Fruit fly (Drosophila melanogaster) whole organism, embryonic: ENCODE results near the gene CG32066.
A peak's percentile ranks its signal among the peaks of the same experiment; 100 is the strongest.

Experiments used
- Atf-2 ChIP-seq: fragments of 200-800 bp; sonication (Bioruptor generic); optimal IDR thresholded peaks from 2 replicates; lab custom pipeline; 2016; ENCODE audit warnings: missing biosample characterization, missing genetic modification characterization
- CG10274 ChIP-seq: fragments of 200-800 bp; sonication (Bioruptor generic); optimal IDR thresholded peaks from 3 replicates; lab custom pipeline; 2017; ENCODE audit warnings: missing biosample characterization, mild to moderate bottlenecking, missing genetic modification characterization
- CG10543 ChIP-seq: fragments of 200-800 bp; sonication (Bioruptor generic); optimal IDR thresholded peaks from 3 replicates; lab custom pipeline; 2017; ENCODE audit warnings: missing biosample characterization, mild to moderate bottlenecking, missing genetic modification characterization, moderate library complexity
- CG10565 ChIP-seq: fragments of 200-800 bp; sonication (Bioruptor generic); optimal IDR thresholded peaks from 3 replicates; lab custom pipeline; 2016; ENCODE audit warnings: missing biosample characterization, mild to moderate bottlenecking, missing genetic modification characterization
- CG11504 ChIP-seq: fragments of 200-800 bp; sonication (Bioruptor generic); optimal IDR thresholded peaks from 3 replicates; lab custom pipeline; 2019; ENCODE audit warnings: missing biosample characterization, mild to moderate bottlenecking, missing genetic modification characterization, moderate library complexity
- CG11695 ChIP-seq: fragments of 200-800 bp; sonication (Bioruptor generic); IDR thresholded peaks from 3 replicates; pipeline ENCODE4 v1.3.6; 2022; ENCODE audit warnings: missing biosample characterization, missing genetic modification characterization
- CG14965 ChIP-seq: fragments of 200-800 bp; sonication (Bioruptor generic); optimal IDR thresholded peaks from 2 replicates; lab custom pipeline; 2016; ENCODE audit warnings: missing biosample characterization, missing genetic modification characterization, borderline replicate concordance
- CG17385 ChIP-seq: fragments of 200-800 bp; sonication (Bioruptor generic); optimal IDR thresholded peaks from 3 replicates; lab custom pipeline; 2018; ENCODE audit warnings: missing biosample characterization, mild to moderate bottlenecking, missing genetic modification characterization
- CG17802 ChIP-seq: fragments of 200-800 bp; sonication (Bioruptor generic); optimal IDR thresholded peaks from 2 replicates; lab custom pipeline; 2018; ENCODE audit warnings: missing biosample characterization, mild to moderate bottlenecking, missing genetic modification characterization, moderate library complexity
- CG17829 ChIP-seq: fragments of 200-800 bp; optimal IDR thresholded peaks from 2 replicates; lab custom pipeline; 2019; ENCODE audit warnings: missing biosample characterization, mild to moderate bottlenecking, missing genetic modification characterization, moderate library complexity
- CG2202 ChIP-seq: fragments of 200-800 bp; sonication (Bioruptor generic); optimal IDR thresholded peaks from 2 replicates; lab custom pipeline; 2018; ENCODE audit warnings: missing biosample characterization, mild to moderate bottlenecking, missing genetic modification characterization
- CG31365 ChIP-seq: fragments of 200-800 bp; sonication (Bioruptor generic); optimal IDR thresholded peaks from 2 replicates; lab custom pipeline; 2018; ENCODE audit warnings: missing biosample characterization, mild to moderate bottlenecking, missing genetic modification characterization
- CG42726 ChIP-seq: fragments of 200-800 bp; sonication (Bioruptor generic); IDR thresholded peaks from 2 replicates; pipeline ENCODE4 v1.3.6; 2022; ENCODE audit warnings: missing biosample characterization, missing genetic modification characterization; ENCODE audit not compliant: partially characterized antibody
- CG8290 ChIP-seq, 3 experiments: fragments of 200-800 bp; sonication (Bioruptor generic); optimal IDR thresholded peaks; 2 replicates each; lab custom pipeline; 2016 to 2019; ENCODE audit warnings: missing biosample characterization in 3 of 3, missing genetic modification characterization in 3 of 3, mild to moderate bottlenecking in 2 of 3, moderate library complexity in 1 of 3
- CrebB ChIP-seq: fragments of 200-800 bp; sonication (Bioruptor generic); optimal IDR thresholded peaks from 3 replicates; lab custom pipeline; 2018; ENCODE audit warnings: missing biosample characterization, mild to moderate bottlenecking, missing genetic modification characterization
- Dbx ChIP-seq: fragments of 200-800 bp; sonication (Bioruptor generic); IDR thresholded peaks from 3 replicates; pipeline ENCODE4 v1.3.6; 2022; ENCODE audit warnings: missing biosample characterization, missing genetic modification characterization
- H15 ChIP-seq: fragments of 200-800 bp; sonication (Bioruptor generic); IDR thresholded peaks from 3 replicates; pipeline ENCODE4 v1.3.6; 2022; ENCODE audit warnings: missing biosample characterization, missing genetic modification characterization
- HLH54F ChIP-seq: fragments of 200-800 bp; sonication (Bioruptor generic); optimal IDR thresholded peaks from 3 replicates; lab custom pipeline; 2016; ENCODE audit warnings: missing biosample characterization, missing genetic modification characterization
- Hsf ChIP-seq: fragments of 200-800 bp; sonication (Bioruptor generic); optimal IDR thresholded peaks from 3 replicates; lab custom pipeline; 2016; ENCODE audit warnings: missing biosample characterization, missing genetic modification characterization
- MBD-R2 ChIP-seq: fragments of 200-800 bp; sonication (Bioruptor generic); IDR thresholded peaks from 2 replicates; pipeline ENCODE4 v1.3.6; 2022; ENCODE audit warnings: missing biosample characterization, missing genetic modification characterization
- Med ChIP-seq: fragments of 200-800 bp; sonication (Bioruptor generic); peaks from one replicate; lab custom pipeline; 2016; ENCODE audit warnings: missing biosample characterization, missing genetic modification characterization, mild to moderate bottlenecking, inconsistent platforms, moderate library complexity
- NC2β ChIP-seq: fragments of 200-800 bp; sonication (Bioruptor generic); optimal IDR thresholded peaks from 2 replicates; lab custom pipeline; 2016; ENCODE audit warnings: missing biosample characterization, missing genetic modification characterization
- NfI ChIP-seq: fragments of 200-800 bp; sonication (Bioruptor generic); optimal IDR thresholded peaks from 3 replicates; lab custom pipeline; 2018; ENCODE audit warnings: missing biosample characterization, mild to moderate bottlenecking, missing genetic modification characterization, moderate library complexity
- Sox100B ChIP-seq: fragments of 200-800 bp; sonication (Bioruptor generic); optimal IDR thresholded peaks from 3 replicates; lab custom pipeline; 2018; ENCODE audit warnings: missing biosample characterization, mild to moderate bottlenecking, missing genetic modification characterization
- Spps ChIP-seq: fragments of 200-800 bp; sonication (Bioruptor generic); optimal IDR thresholded peaks from 2 replicates; lab custom pipeline; 2018; ENCODE audit warnings: missing biosample characterization, mild to moderate bottlenecking, missing genetic modification characterization
- TFAM ChIP-seq: fragments of 200-800 bp; sonication (Bioruptor generic); optimal IDR thresholded peaks from 2 replicates; lab custom pipeline; 2017; ENCODE audit warnings: missing biosample characterization, missing genetic modification characterization, inconsistent platforms
- Trl ChIP-seq, 3 experiments: fragments of >200 bp in 2 of 3; fragments of 200-800 bp in 1 of 3; sonication (Bioruptor generic) in 1 of 3; optimal IDR thresholded peaks; 2 replicates in 1 of 3; 3 replicates in 2 of 3; lab custom pipeline; 2016 to 2017; ENCODE audit warnings: missing biosample characterization in 1 of 3, missing genetic modification characterization in 1 of 3
- Usf ChIP-seq: fragments of 200-800 bp; sonication (Bioruptor generic); optimal IDR thresholded peaks from 2 replicates; lab custom pipeline; 2017; ENCODE audit warnings: missing genotype, missing biosample characterization, missing genetic modification characterization
- Vsx1 ChIP-seq: fragments of 200-800 bp; sonication (Bioruptor generic); optimal IDR thresholded peaks from 2 replicates; lab custom pipeline; 2017; ENCODE audit warnings: missing biosample characterization, mild to moderate bottlenecking, missing genetic modification characterization, missing genetic modification reagents
- Xrp1 ChIP-seq: fragments of 200-800 bp; sonication (Bioruptor generic); IDR thresholded peaks from 2 replicates; pipeline ENCODE4 v1.3.6; 2022; ENCODE audit warnings: missing biosample characterization, missing genetic modification characterization
- YL-1 ChIP-seq: fragments of 200-800 bp; sonication (Bioruptor generic); optimal IDR thresholded peaks from 3 replicates; lab custom pipeline; 2017; ENCODE audit warnings: missing biosample characterization, mild to moderate bottlenecking, missing genetic modification characterization
- abd-A ChIP-seq: fragments of 200-800 bp; sonication (Bioruptor generic); optimal IDR thresholded peaks from 3 replicates; lab custom pipeline; 2019; ENCODE audit warnings: missing biosample characterization, mild to moderate bottlenecking, missing genetic modification characterization, moderate library complexity
- ac ChIP-seq: fragments of 200-800 bp; sonication (Bioruptor generic); optimal IDR thresholded peaks from 3 replicates; lab custom pipeline; 2017; ENCODE audit warnings: missing biosample characterization, mild to moderate bottlenecking, missing genetic modification characterization
- az2 ChIP-seq: fragments of 200-800 bp; sonication (Bioruptor generic); optimal IDR thresholded peaks from 3 replicates; lab custom pipeline; 2016; ENCODE audit warnings: missing biosample characterization, missing genetic modification characterization
- bsh ChIP-seq, 2 experiments: fragments of 200-800 bp; sonication (Bioruptor generic); optimal IDR thresholded peaks; 2 replicates each; lab custom pipeline; 2017 to 2018; ENCODE audit warnings: mild to moderate bottlenecking in 2 of 2, missing biosample characterization in 2 of 2, missing genetic modification characterization in 2 of 2, moderate library complexity in 1 of 2
- emc ChIP-seq: fragments of 200-800 bp; sonication (Bioruptor generic); optimal IDR thresholded peaks from 2 replicates; lab custom pipeline; 2016; ENCODE audit warnings: missing biosample characterization, missing genetic modification characterization
- fd64A ChIP-seq: fragments of 200-800 bp; sonication (Bioruptor generic); optimal IDR thresholded peaks from 3 replicates; lab custom pipeline; 2018; ENCODE audit warnings: missing biosample characterization, mild to moderate bottlenecking, missing genetic modification characterization
- ftz-f1 ChIP-seq: fragments of 200-800 bp; sonication (Bioruptor generic); optimal IDR thresholded peaks from 2 replicates; lab custom pipeline; 2016; ENCODE audit warnings: missing biosample characterization, missing genetic modification characterization
- grn ChIP-seq: fragments of 200-800 bp; sonication (Bioruptor generic); optimal IDR thresholded peaks from 3 replicates; lab custom pipeline; 2017; ENCODE audit warnings: missing biosample characterization, missing genetic modification characterization
- her ChIP-seq: fragments of 200-800 bp; sonication (Bioruptor generic); optimal IDR thresholded peaks from 2 replicates; lab custom pipeline; 2016; ENCODE audit warnings: missing biosample characterization, missing genetic modification characterization
- oc ChIP-seq: fragments of 200-800 bp; sonication (Bioruptor generic); optimal IDR thresholded peaks from 2 replicates; lab custom pipeline; 2018; ENCODE audit warnings: missing biosample characterization, mild to moderate bottlenecking, missing genetic modification characterization, moderate library complexity
- pfk ChIP-seq: fragments of 200-800 bp; sonication (Bioruptor generic); optimal IDR thresholded peaks from 2 replicates; lab custom pipeline; 2018; ENCODE audit warnings: missing biosample characterization, mild to moderate bottlenecking, missing genetic modification characterization, moderate library complexity
- sc ChIP-seq, 3 experiments: fragments of >200 bp in 2 of 3; fragments of 200-800 bp in 1 of 3; sonication (Bioruptor generic) in 1 of 3; optimal IDR thresholded peaks; 2 replicates in 2 of 3; 3 replicates in 1 of 3; lab custom pipeline; 2017; ENCODE audit warnings: mild to moderate bottlenecking in 1 of 3, missing biosample characterization in 1 of 3, missing genetic modification characterization in 1 of 3, missing genetic modification reagents in 1 of 3
- sens ChIP-seq: fragments of 200-800 bp; sonication (Bioruptor generic); peaks from one replicate; lab custom pipeline; 2016; ENCODE audit warnings: missing biosample characterization, missing genetic modification characterization
- slp2 ChIP-seq: fragments of 200-800 bp; sonication (Bioruptor generic); optimal IDR thresholded peaks from 2 replicates; lab custom pipeline; 2016; ENCODE audit warnings: missing biosample characterization, missing genetic modification characterization
- so ChIP-seq: fragments of 200-800 bp; sonication (Bioruptor generic); IDR thresholded peaks from 3 replicates; pipeline ENCODE4 v1.3.6; 2022; ENCODE audit warnings: missing biosample characterization, missing genetic modification characterization
- tup ChIP-seq: fragments of 200-800 bp; sonication (Bioruptor generic); optimal IDR thresholded peaks from 2 replicates; lab custom pipeline; 2016; ENCODE audit warnings: missing biosample characterization, mild to moderate bottlenecking, missing genetic modification characterization, moderate library complexity
- tx ChIP-seq: fragments of 200-800 bp; sonication (Bioruptor generic); optimal IDR thresholded peaks from 2 replicates; lab custom pipeline; 2016; ENCODE audit warnings: missing biosample characterization, missing genetic modification characterization
- wdn ChIP-seq: fragments of 200-800 bp; sonication (Bioruptor generic); IDR thresholded peaks from 2 replicates; pipeline ENCODE4 v1.3.6; 2022; ENCODE audit warnings: missing biosample characterization, missing genetic modification characterization
- yki ChIP-seq: fragments of >200 bp; optimal IDR thresholded peaks from 3 replicates; lab custom pipeline; 2018
- zfh2 ChIP-seq: fragments of 200-800 bp; sonication (Bioruptor generic); optimal IDR thresholded peaks from 2 replicates; lab custom pipeline; 2016; ENCODE audit warnings: missing biosample characterization, missing genetic modification characterization

Gene CG32066

DNA sequence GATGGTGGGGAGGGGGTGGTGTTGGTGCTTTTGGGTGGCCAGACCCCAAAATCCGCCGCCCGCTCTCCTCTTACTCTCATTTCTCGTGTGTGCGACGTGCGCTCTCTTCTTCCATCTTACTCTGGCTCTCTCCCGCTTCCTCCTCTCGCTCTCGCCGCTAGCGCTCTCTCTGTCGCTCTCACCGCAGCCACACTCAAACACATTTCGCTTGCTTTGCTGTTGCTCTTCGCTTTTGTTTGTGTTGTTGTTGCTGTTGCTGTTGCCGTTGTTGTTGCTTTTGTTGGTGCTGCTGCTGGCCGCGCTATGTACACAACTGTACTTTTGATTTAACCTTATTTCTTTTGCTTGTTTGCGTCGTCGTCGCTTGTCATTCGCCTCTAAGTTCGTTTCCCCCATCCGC lies 21.0 kb upstream of the CG32066 start (continued):
- TF ChIP-seq YL-1 (GFP tag; lab: Kevin White, UChicago) (no peak), Atf-2 (GFP tag; lab: Kevin White, UChicago) (no peak), Sox100B (GFP tag; lab: Kevin White, UChicago) (no peak), NfI (GFP tag; lab: Kevin White, UChicago) (no peak), so (peak; percentile 31; the same call in 2 of the 3 replicates), CG17802 (tag; lab: Kevin White, UChicago) (no peak), zfh2 (GFP tag; lab: Kevin White, UChicago) (no peak), CG11695 (GFP tag; lab: Robert Waterston, UW) (0 out of 3 replicates have a peak, but pooled peaks have one; percentile 7), Trl (optimal IDR thresholded peaks at IDR 0.05; lab: Kevin White, UChicago) (peak; percentile 94 to 97), Trl (GFP tag; optimal IDR thresholded peaks at IDR 0.05; lab: Kevin White, UChicago) (peak; percentile 61), CG42726 (no peak), CG2202 (tag; lab: Kevin White, UChicago) (no peak), HLH54F (no peak), sc (optimal IDR thresholded peaks at IDR 0.05; lab: Kevin White, UChicago) (no peak), sc (GFP tag; optimal IDR thresholded peaks at IDR 0.05; lab: Kevin White, UChicago) (no peak), emc (no peak), grn (GFP tag; lab: Kevin White, UChicago) (no peak), oc (tag; lab: Kevin White, UChicago) (no peak), H15 (GFP tag; lab: Robert Waterston, UW) (no peak), az2 (GFP tag; lab: Kevin White, UChicago) (no peak), CG17829 (tag; lab: Kevin White, UChicago) (no peak), Spps (no peak), abd-A (tag; lab: Kevin White, UChicago) (peak; percentile 3), CG31365 (tag; lab: Kevin White, UChicago) (no peak), ftz-f1 (no peak), CG14965 (GFP tag; lab: Kevin White, UChicago) (no peak), tx (GFP tag; lab: Kevin White, UChicago) (no peak), Vsx1 (GFP tag; lab: Kevin White, UChicago) (no peak), Med (GFP tag; lab: Kevin White, UChicago) (peak; percentile 84), Hsf (no peak), her (GFP tag; lab: Kevin White, UChicago) (peak; percentile 16), MBD-R2 (no peak), ac (no peak), fd64A (GFP tag; lab: Kevin White, UChicago) (no peak), CrebB (tag; lab: Kevin White, UChicago) (peak; percentile 30), CG11504 (no peak), pfk (no peak), CG10565 (GFP tag; lab: Kevin White, UChicago) (no peak), CG10274 (GFP tag; lab: Kevin White, UChicago) (no peak), CG17385 (GFP tag; lab: Kevin White, UChicago) (peak; percentile 23), CG10543 (GFP tag; lab: Kevin White, UChicago) (no peak), slp2 (GFP tag; lab: Kevin White, UChicago) (no peak)

dm6 chr3L:10680728-10681306 lies 20.0 kb upstream of the CG32066 start:
- TF ChIP-seq Xrp1 (GFP tag; lab: Robert Waterston, UW) (peak; percentile 22; the same call in 1 of the 2 replicates), sens (peak; percentile 55), wdn (GFP tag; lab: Robert Waterston, UW) (no peak), Usf (GFP tag; lab: Kevin White, UChicago) (no peak), Dbx (0 out of 3 replicates have a peak, but pooled peaks have one; percentile 19), NC2β (GFP tag; lab: Kevin White, UChicago) (no peak), bsh (GFP tag; optimal IDR thresholded peaks at IDR 0.05; lab: Kevin White, UChicago) (no peak), CG8290 (GFP tag; optimal IDR thresholded peaks at IDR 0.05; lab: Kevin White, UChicago) (no peak), CG8290 (tag; optimal IDR thresholded peaks at IDR 0.05; lab: Kevin White, UChicago) (peak in 1 of 2 experiments; percentile 41), yki (lab: Kevin White, UChicago) (peak; percentile 19), so (peak; percentile 40; the same call in 1 of the 3 replicates), TFAM (GFP tag; lab: Kevin White, UChicago) (no peak), tup (GFP tag; lab: Kevin White, UChicago) (no peak)
